Fruit fly (Drosophila melanogaster) whole organism, embryonic: ENCODE measurements around the gene CG11698.

Experiments used
- Ada2b ChIP-seq: fragments of 200-800 bp; sonication (Bioruptor generic); IDR thresholded peaks from 2 replicates; pipeline ENCODE4 v1.3.6; 2022; ENCODE audit warnings: missing biosample characterization, missing genetic modification characterization
- CG10274 ChIP-seq: fragments of 200-800 bp; sonication (Bioruptor generic); optimal IDR thresholded peaks from 3 replicates; lab custom pipeline; 2017; ENCODE audit warnings: missing biosample characterization, mild to moderate bottlenecking, missing genetic modification characterization
- CG13775 ChIP-seq: fragments of 200-800 bp; sonication (Bioruptor generic); optimal IDR thresholded peaks from 3 replicates; lab custom pipeline; 2017; ENCODE audit warnings: missing biosample characterization, mild to moderate bottlenecking, missing genetic modification characterization
- CG14014 ChIP-seq: fragments of 200-800 bp; sonication (Bioruptor generic); IDR thresholded peaks from 2 replicates; pipeline ENCODE4 v1.3.6; 2022; ENCODE audit warnings: missing biosample characterization, missing genetic modification characterization
- CG14710 ChIP-seq: fragments of 200-800 bp; sonication (Bioruptor generic); optimal IDR thresholded peaks from 3 replicates; lab custom pipeline; 2019; ENCODE audit warnings: missing biosample characterization, mild to moderate bottlenecking, missing genetic modification characterization, moderate library complexity
- CG1603 ChIP-seq: fragments of 200-800 bp; sonication (Bioruptor generic); optimal IDR thresholded peaks from 2 replicates; lab custom pipeline; 2019; ENCODE audit warnings: missing biosample characterization, mild to moderate bottlenecking, missing genetic modification characterization, moderate library complexity
- CG1647 ChIP-seq: fragments of 200-800 bp; sonication (Bioruptor generic); optimal IDR thresholded peaks from 3 replicates; lab custom pipeline; 2016; ENCODE audit warnings: missing biosample characterization, missing genetic modification characterization
- CG16815 ChIP-seq: fragments of 200-800 bp; sonication (Bioruptor generic); optimal IDR thresholded peaks from 3 replicates; lab custom pipeline; 2017; ENCODE audit warnings: missing biosample characterization, mild to moderate bottlenecking, missing genetic modification characterization
- CG17359 ChIP-seq: fragments of 200-800 bp; sonication (Bioruptor generic); optimal IDR thresholded peaks from 3 replicates; lab custom pipeline; 2018; ENCODE audit warnings: missing biosample characterization, mild to moderate bottlenecking, missing genetic modification characterization, moderate library complexity
- CG18011 ChIP-seq: fragments of 200-800 bp; sonication (Bioruptor generic); optimal IDR thresholded peaks from 2 replicates; lab custom pipeline; 2017; ENCODE audit warnings: missing biosample characterization, missing genetic modification characterization, mild to moderate bottlenecking, moderate library complexity, missing genotype
- CG2120 ChIP-seq: fragments of 200-800 bp; sonication (Bioruptor generic); optimal IDR thresholded peaks from 3 replicates; lab custom pipeline; 2016; ENCODE audit warnings: missing biosample characterization, missing genetic modification characterization
- CG30403 ChIP-seq: fragments of 200-800 bp; sonication (Bioruptor generic); optimal IDR thresholded peaks from 3 replicates; lab custom pipeline; 2016; ENCODE audit warnings: missing biosample characterization, missing genetic modification characterization
- CG3163 ChIP-seq: fragments of 200-800 bp; sonication (Bioruptor generic); optimal IDR thresholded peaks from 3 replicates; lab custom pipeline; 2016; ENCODE audit warnings: missing biosample characterization, missing genetic modification characterization
- CG34224 ChIP-seq: fragments of 200-800 bp; sonication (Bioruptor generic); IDR thresholded peaks from 3 replicates; pipeline ENCODE4 v1.3.6; 2022; ENCODE audit warnings: missing biosample characterization, missing genetic modification characterization; ENCODE audit not compliant: partially characterized antibody
- CG4328 ChIP-seq: fragments of 200-800 bp; sonication (Bioruptor generic); optimal IDR thresholded peaks from 3 replicates; lab custom pipeline; 2017; ENCODE audit warnings: missing biosample characterization, missing genetic modification reagents, missing genetic modification characterization
- CG4617 ChIP-seq: fragments of 200-800 bp; sonication (Bioruptor generic); optimal IDR thresholded peaks from 3 replicates; lab custom pipeline; 2016; ENCODE audit warnings: missing biosample characterization, missing genetic modification characterization, borderline replicate concordance
- CG5245 ChIP-seq: fragments of 200-800 bp; sonication (Bioruptor generic); optimal IDR thresholded peaks from 3 replicates; lab custom pipeline; 2016; ENCODE audit warnings: missing biosample characterization, missing genetic modification characterization
- CG5953 ChIP-seq: fragments of 200-800 bp; sonication (Bioruptor generic); IDR thresholded peaks from 2 replicates; pipeline ENCODE4 v1.3.6; 2022; ENCODE audit warnings: missing biosample characterization, missing genetic modification characterization
- CG6175 ChIP-seq: fragments of 200-800 bp; sonication (Bioruptor generic); IDR thresholded peaks from 3 replicates; pipeline ENCODE4 v1.3.6; 2022; ENCODE audit warnings: missing biosample characterization, missing genetic modification characterization
- CG6683 ChIP-seq: fragments of 200-800 bp; sonication (Bioruptor generic); optimal IDR thresholded peaks from 2 replicates; lab custom pipeline; 2017; ENCODE audit warnings: missing biosample characterization, mild to moderate bottlenecking, missing genetic modification characterization, missing genetic modification reagents
- CG7839 ChIP-seq: fragments of 200-800 bp; sonication (Bioruptor generic); optimal IDR thresholded peaks from 3 replicates; lab custom pipeline; 2018; ENCODE audit warnings: missing biosample characterization, mild to moderate bottlenecking, missing genetic modification characterization, moderate library complexity
- CG8290 ChIP-seq, 3 experiments: fragments of 200-800 bp; sonication (Bioruptor generic); optimal IDR thresholded peaks; 2 replicates each; lab custom pipeline; 2016 to 2019; ENCODE audit warnings: missing biosample characterization in 3 of 3, missing genetic modification characterization in 3 of 3, mild to moderate bottlenecking in 2 of 3, moderate library complexity in 1 of 3
- CG8924 ChIP-seq: fragments of 200-800 bp; optimal IDR thresholded peaks from 3 replicates; lab custom pipeline; 2019; ENCODE audit warnings: missing biosample characterization, mild to moderate bottlenecking, missing genetic modification characterization, moderate library complexity
- CG9932 ChIP-seq: fragments of 200-800 bp; sonication (Bioruptor generic); IDR thresholded peaks from 2 replicates; pipeline ENCODE4 v1.3.6; 2022; ENCODE audit warnings: missing biosample characterization, missing genetic modification characterization
- CTCF ChIP-seq: fragments of 200-800 bp; sonication (Bioruptor generic); optimal IDR thresholded peaks from 2 replicates; lab custom pipeline; 2017; ENCODE audit warnings: missing biosample characterization, mild to moderate bottlenecking, missing genetic modification characterization, moderate library complexity
- Dbx ChIP-seq: fragments of 200-800 bp; sonication (Bioruptor generic); IDR thresholded peaks from 3 replicates; pipeline ENCODE4 v1.3.6; 2022; ENCODE audit warnings: missing biosample characterization, missing genetic modification characterization
- E2f1 ChIP-seq: fragments of 200-800 bp; sonication (Bioruptor generic); IDR thresholded peaks from 2 replicates; pipeline ENCODE4 v1.3.6; 2022; ENCODE audit warnings: missing biosample characterization, missing genetic modification characterization
- E2f2 ChIP-seq: fragments of 200-800 bp; sonication (Bioruptor generic); IDR thresholded peaks from 2 replicates; pipeline ENCODE4 v1.3.6; 2022; ENCODE audit warnings: missing biosample characterization, missing genetic modification characterization
- H15 ChIP-seq: fragments of 200-800 bp; sonication (Bioruptor generic); IDR thresholded peaks from 3 replicates; pipeline ENCODE4 v1.3.6; 2022; ENCODE audit warnings: missing biosample characterization, missing genetic modification characterization
- Hey ChIP-seq: fragments of 200-800 bp; sonication (Bioruptor generic); optimal IDR thresholded peaks from 3 replicates; lab custom pipeline; 2018; ENCODE audit warnings: missing biosample characterization, mild to moderate bottlenecking, missing genetic modification characterization
- Hr3 ChIP-seq: fragments of 200-800 bp; sonication (Bioruptor generic); optimal IDR thresholded peaks from 3 replicates; lab custom pipeline; 2016; ENCODE audit warnings: missing biosample characterization, missing genetic modification characterization
- Meics ChIP-seq: fragments of 200-800 bp; sonication (Bioruptor generic); optimal IDR thresholded peaks from 2 replicates; lab custom pipeline; 2017; ENCODE audit warnings: missing biosample characterization, mild to moderate bottlenecking, missing genetic modification characterization
- Myb ChIP-seq: fragments of 200-800 bp; sonication (Bioruptor generic); optimal IDR thresholded peaks from 2 replicates; lab custom pipeline; 2016; ENCODE audit warnings: missing biosample characterization, missing genetic modification characterization
- NC2α ChIP-seq: fragments of 200-800 bp; sonication (Bioruptor generic); optimal IDR thresholded peaks from 2 replicates; lab custom pipeline; 2016; ENCODE audit warnings: missing biosample characterization, missing genetic modification characterization
- NK7.1 ChIP-seq: fragments of 200-800 bp; sonication (Bioruptor generic); optimal IDR thresholded peaks from 3 replicates; lab custom pipeline; 2016; ENCODE audit warnings: missing biosample characterization, missing genetic modification characterization
- Nf-YB ChIP-seq: fragments of 200-800 bp; sonication (Bioruptor generic); optimal IDR thresholded peaks from 3 replicates; lab custom pipeline; 2019; ENCODE audit warnings: missing biosample characterization, mild to moderate bottlenecking, missing genetic modification characterization, moderate library complexity
- Pdp1 ChIP-seq, 2 experiments: fragments of 200-800 bp; sonication (Bioruptor generic); optimal IDR thresholded peaks; 3 replicates each; lab custom pipeline; 2016; ENCODE audit warnings: missing biosample characterization in 2 of 2, missing genetic modification characterization in 2 of 2, mild to moderate bottlenecking in 1 of 2, moderate library complexity in 1 of 2
- Xbp1 ChIP-seq: fragments of 200-800 bp; sonication (Bioruptor generic); optimal IDR thresholded peaks from 3 replicates; lab custom pipeline; 2016; ENCODE audit warnings: missing biosample characterization, mild to moderate bottlenecking, missing genetic modification characterization
- ash1 ChIP-seq: fragments of 200-800 bp; sonication (Bioruptor generic); optimal IDR thresholded peaks from 2 replicates; lab custom pipeline; 2018; ENCODE audit warnings: missing biosample characterization, mild to moderate bottlenecking, missing genetic modification characterization
- cas ChIP-seq: fragments of 200-800 bp; sonication (Bioruptor generic); IDR thresholded peaks from 2 replicates; pipeline ENCODE4 v1.3.6; 2022; ENCODE audit warnings: missing biosample characterization, missing genetic modification characterization
- disco-r ChIP-seq: fragments of 200-800 bp; sonication (Bioruptor generic); optimal IDR thresholded peaks from 2 replicates; lab custom pipeline; 2016; ENCODE audit warnings: missing biosample characterization, missing genetic modification characterization
- dysf ChIP-seq: fragments of 200-800 bp; sonication (Bioruptor generic); IDR thresholded peaks from 3 replicates; pipeline ENCODE4 v1.3.6; 2022; ENCODE audit warnings: missing biosample characterization, missing genetic modification characterization
- gro ChIP-seq: fragments of 200-800 bp; sonication (Bioruptor generic); optimal IDR thresholded peaks from 2 replicates; lab custom pipeline; 2016; ENCODE audit warnings: missing biosample characterization, missing genetic modification characterization
- lov ChIP-seq, 2 experiments: fragments of 200-800 bp in 1 of 2; fragments of >200 bp in 1 of 2; sonication (Bioruptor generic) in 1 of 2; IDR thresholded peaks in 1 of 2; optimal IDR thresholded peaks in 1 of 2; 2 replicates in 1 of 2; 3 replicates in 1 of 2; pipeline versions ENCODE4 v1.3.6 to Lab custom; 2017 to 2022; ENCODE audit warnings: missing biosample characterization in 1 of 2, missing genetic modification characterization in 1 of 2
- nau ChIP-seq: fragments of 200-800 bp; sonication (Bioruptor generic); optimal IDR thresholded peaks from 3 replicates; lab custom pipeline; 2017; ENCODE audit warnings: missing biosample characterization, mild to moderate bottlenecking, missing genetic modification characterization, missing genetic modification reagents
- nerfin-1 ChIP-seq: fragments of 200-800 bp; sonication (Bioruptor generic); optimal IDR thresholded peaks from 3 replicates; lab custom pipeline; 2019; ENCODE audit warnings: missing biosample characterization, mild to moderate bottlenecking, missing genetic modification characterization, moderate library complexity
- peb ChIP-seq: fragments of 200-800 bp; sonication (Bioruptor generic); IDR thresholded peaks from 2 replicates; pipeline ENCODE4 v1.3.6; 2022; ENCODE audit warnings: missing biosample characterization, missing genetic modification characterization
- sens-2 ChIP-seq: fragments of 200-800 bp; sonication (Bioruptor generic); IDR thresholded peaks from 2 replicates; pipeline ENCODE4 v1.3.6; 2022; ENCODE audit warnings: missing biosample characterization, missing genetic modification characterization
- so ChIP-seq: fragments of 200-800 bp; sonication (Bioruptor generic); IDR thresholded peaks from 3 replicates; pipeline ENCODE4 v1.3.6; 2022; ENCODE audit warnings: missing biosample characterization, missing genetic modification characterization
- ttk ChIP-seq: fragments of 200-800 bp; sonication (Bioruptor generic); IDR thresholded peaks from 2 replicates; pipeline ENCODE4 v2.1.2; 2022; ENCODE audit warnings: missing biosample characterization, missing genetic modification characterization
- wdn ChIP-seq: fragments of 200-800 bp; sonication (Bioruptor generic); IDR thresholded peaks from 2 replicates; pipeline ENCODE4 v1.3.6; 2022; ENCODE audit warnings: missing biosample characterization, missing genetic modification characterization

The CG11698 gene

dm6 chr3R:8354458-8354857, 42.5 kb downstream of the CG11698 start (continued):
- peak; percentile 25; the same call in 1 of the 2 replicates for TF ChIP-seq wdn (GFP tag; lab: Robert Waterston, UW)
- peak; percentile 71 for TF ChIP-seq CG9932
- no peak for TF ChIP-seq nau (GFP tag; lab: Kevin White, UChicago)
- TF ChIP-seq CG8290 (GFP tag; optimal IDR thresholded peaks at IDR 0.05; lab: Kevin White, UChicago): no peak
- TF ChIP-seq CG8290 (tag; optimal IDR thresholded peaks at IDR 0.05; lab: Kevin White, UChicago): peak in 1 of 2 experiments; percentile 42
- TF ChIP-seq CG30403: peak; percentile 33
- TF ChIP-seq dysf (GFP tag; lab: Robert Waterston, UW): peak; percentile 76
- peak; percentile 14 for TF ChIP-seq CG8924 (tag; lab: Kevin White, UChicago)
- TF ChIP-seq CG4328 (GFP tag; lab: Kevin White, UChicago): no peak
- peak; percentile 16 for TF ChIP-seq nerfin-1 (tag; lab: Kevin White, UChicago)
- no peak for TF ChIP-seq CG5245
- no peak for TF ChIP-seq CG4617
- TF ChIP-seq NK7.1 (GFP tag; lab: Kevin White, UChicago): no peak
- no peak for TF ChIP-seq CG16815 (GFP tag; lab: Kevin White, UChicago)
- TF ChIP-seq ash1 (GFP tag; lab: Kevin White, UChicago): no peak
- no peak for TF ChIP-seq CG14710 (tag; lab: Kevin White, UChicago)
- peak; percentile 59; the same call in 1 of the 3 replicates for TF ChIP-seq H15
- no peak for TF ChIP-seq Nf-YB (GFP tag; lab: Kevin White, UChicago)
- no peak for TF ChIP-seq CG6683
- peak; percentile 62; the same call in 1 of the 3 replicates for TF ChIP-seq so (GFP tag; lab: Robert Waterston, UW)
- TF ChIP-seq CTCF (GFP tag; lab: Kevin White, UChicago): no peak
- no peak for TF ChIP-seq Hr3 (GFP tag; lab: Kevin White, UChicago)
- TF ChIP-seq CG10274: no peak
- TF ChIP-seq CG5953 (GFP tag; lab: Robert Waterston, UW): peak; percentile 66
- peak; percentile 76 for TF ChIP-seq CG17359 (tag; lab: Kevin White, UChicago)
- no peak for TF ChIP-seq CG18011 (GFP tag; lab: Kevin White, UChicago)
- peak; percentile 24; the same call in 1 of the 2 replicates for TF ChIP-seq sens-2 (GFP tag; lab: Robert Waterston, UW)
- TF ChIP-seq CG2120 (GFP tag; lab: Kevin White, UChicago): peak; percentile 63
- peak; percentile 57 for TF ChIP-seq CG7839 (tag; lab: Kevin White, UChicago)
- TF ChIP-seq Dbx (GFP tag; lab: Robert Waterston, UW): peak; percentile 71
- no peak for TF ChIP-seq Myb
- TF ChIP-seq E2f1: peak; percentile 38; the same call in 1 of the 2 replicates
- no peak for TF ChIP-seq peb
- peak; percentile 38; the same call in 2 of the 3 replicates for TF ChIP-seq CG6175 (GFP tag; lab: Robert Waterston, UW)
- TF ChIP-seq CG13775 (GFP tag; lab: Kevin White, UChicago): no peak
- no peak for TF ChIP-seq CG34224 (GFP tag; lab: Robert Waterston, UW)
- TF ChIP-seq gro: no peak
- TF ChIP-seq Hey (tag; lab: Kevin White, UChicago): no peak
- no peak for TF ChIP-seq disco-r
- no peak for TF ChIP-seq CG3163 (GFP tag; lab: Kevin White, UChicago)
- TF ChIP-seq Xbp1 (GFP tag; lab: Kevin White, UChicago): peak; percentile 42
- no peak for TF ChIP-seq Pdp1 (GFP tag; optimal IDR thresholded peaks at IDR 0.05; lab: Kevin White, UChicago)
- TF ChIP-seq lov (optimal IDR thresholded peaks at IDR 0.05; lab: Kevin White, UChicago): no peak
- TF ChIP-seq lov (GFP tag; IDR thresholded peaks at IDR 0.05; lab: Robert Waterston, UW): no peak
- TF ChIP-seq CG14014: peak; percentile 59; the same call in 1 of the 2 replicates
- peak; percentile 49 for TF ChIP-seq CG1603 (tag; lab: Kevin White, UChicago)
- TF ChIP-seq Meics (GFP tag; lab: Kevin White, UChicago): peak; percentile 56
- peak; percentile 64 for TF ChIP-seq ttk (GFP tag; lab: Robert Waterston, UW)
- peak; percentile 28; the same call in 1 of the 2 replicates for TF ChIP-seq E2f2
- peak; percentile 73 for TF ChIP-seq Ada2b
- 0 out of 2 replicates have a peak, but pooled peaks have one; percentile 30 for TF ChIP-seq cas (GFP tag; lab: Robert Waterston, UW)
- TF ChIP-seq CG1647 (GFP tag; lab: Kevin White, UChicago): peak; percentile 1
- TF ChIP-seq NC2α (GFP tag; lab: Kevin White, UChicago): no peak
